Fruit fly (Drosophila melanogaster): Measurements from ENCODE around the gene CG7148.

The CG7148 gene

DNA sequence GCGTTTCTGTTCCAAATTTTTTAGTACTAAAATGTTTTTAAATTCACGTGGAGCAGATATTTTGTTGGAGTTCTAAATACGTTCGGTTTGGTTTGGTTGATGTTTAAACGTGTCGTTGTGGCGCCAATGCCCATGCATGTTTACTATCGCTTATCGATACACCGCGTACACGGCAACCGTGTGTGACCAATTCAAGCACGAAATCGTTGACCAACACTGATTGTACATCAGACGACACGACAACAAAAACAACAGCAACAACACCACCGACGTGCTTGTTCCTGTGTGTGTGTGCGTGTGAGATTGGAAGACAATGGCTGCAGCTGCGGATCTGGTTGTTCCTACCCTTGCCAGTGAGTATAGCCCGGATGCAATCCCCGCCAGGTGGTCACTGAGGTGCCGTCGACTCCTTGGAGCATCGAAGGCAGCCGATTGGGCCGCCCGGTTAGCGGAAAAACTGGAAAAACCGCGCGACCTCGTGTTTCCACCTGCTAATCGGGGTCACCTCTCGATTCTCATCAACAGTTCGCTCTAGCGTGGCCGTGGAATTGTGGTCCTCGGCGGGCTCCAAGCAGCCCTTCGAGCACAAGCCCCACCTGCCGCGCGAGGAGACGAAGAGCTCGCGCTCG lies 7.2 kb downstream of the CG7148 start, which contains the start of gene eIF2A (continued):
- TF ChIP-seq CG12744 (GFP tag; optimal IDR thresholded peaks at IDR 0.05) (peak; percentile 37), CG14667 (GFP tag; IDR thresholded peaks at IDR 0.05) (no peak), CG30431 (GFP tag; optimal IDR thresholded peaks at IDR 0.05) (no peak), Kr (GFP tag; optimal IDR thresholded peaks at IDR 0.05) (no peak), Fer1 (GFP tag; optimal IDR thresholded peaks at IDR 0.05) (peak; percentile 72), chn (GFP tag; optimal IDR thresholded peaks at IDR 0.05) (peak; percentile 54), CG8281 (tag; optimal IDR thresholded peaks at IDR 0.05) (no peak), CG18599 (GFP tag; optimal IDR thresholded peaks at IDR 0.05) (no peak), CG6791 (GFP tag; IDR thresholded peaks at IDR 0.05; ENCODE audit: partially characterized antibody) (peak; percentile 89), crc (GFP tag; optimal IDR thresholded peaks at IDR 0.05) (no peak), CG9215 (GFP tag; IDR thresholded peaks at IDR 0.05) (no peak), CG1024 (GFP tag; IDR thresholded peaks at IDR 0.05) (0 out of 2 replicates have a peak, but pooled peaks have one; percentile 29), CG11085 (GFP tag; IDR thresholded peaks at IDR 0.05) (no peak), Gsc (GFP tag; IDR thresholded peaks at IDR 0.05) (no peak), pb (GFP tag; optimal IDR thresholded peaks at IDR 0.05) (peak; percentile 34), Trl (optimal IDR thresholded peaks at IDR 0.05) (no peak), Trl (GFP tag; optimal IDR thresholded peaks at IDR 0.05) (peak; percentile 82), Dref (GFP tag; IDR thresholded peaks at IDR 0.05) (peak; percentile 99), zen (tag; optimal IDR thresholded peaks at IDR 0.05) (peak; percentile 42), luna (GFP tag; optimal IDR thresholded peaks at IDR 0.05) (peak; percentile 36), Sox100B (GFP tag; optimal IDR thresholded peaks at IDR 0.05) (no peak), CG17829 (tag; optimal IDR thresholded peaks at IDR 0.05) (peak; percentile 71), sr (GFP tag; IDR thresholded peaks at IDR 0.05) (no peak; the same call in 2 of the 3 replicates), CG1529 (GFP tag; optimal IDR thresholded peaks at IDR 0.05) (no peak), D19B (GFP tag; optimal IDR thresholded peaks at IDR 0.05) (no peak), Hr78 (GFP tag; optimal IDR thresholded peaks at IDR 0.05) (peak in 1 of 2 experiments; percentile 76), E2f1 (GFP tag; IDR thresholded peaks at IDR 0.05) (peak; percentile 33; the same call in 1 of the 2 replicates), CG32532 (GFP tag; IDR thresholded peaks at IDR 0.05) (peak; percentile 70), CG9817 (tag; optimal IDR thresholded peaks at IDR 0.05) (peak; percentile 40), CG17912 (GFP tag; optimal IDR thresholded peaks at IDR 0.05) (peak; percentile 80), CG4820 (GFP tag; optimal IDR thresholded peaks at IDR 0.05) (peak; percentile 20), CG11456 (GFP tag; IDR thresholded peaks at IDR 0.05) (peak; percentile 69; the same call in 1 of the 3 replicates), CG6175 (GFP tag; IDR thresholded peaks at IDR 0.05) (no peak), lola (GFP tag; optimal IDR thresholded peaks at IDR 0.05) (no peak), CG3838 (GFP tag; optimal IDR thresholded peaks at IDR 0.05) (no peak), CG9609 (GFP tag; optimal IDR thresholded peaks at IDR 0.05) (peak; percentile 63), ato (GFP tag; IDR thresholded peaks at IDR 0.05; ENCODE audit: partially characterized antibody) (peak; percentile 77), Lpt (GFP tag; optimal IDR thresholded peaks at IDR 0.05) (no peak), CG7271 (tag; optimal IDR thresholded peaks at IDR 0.05) (no peak), CG31441 (GFP tag; IDR thresholded peaks at IDR 0.05) (peak; percentile 24; the same call in 1 of the 2 replicates), dmrt99B (tag; optimal IDR thresholded peaks at IDR 0.05) (no peak), CG14965 (GFP tag; optimal IDR thresholded peaks at IDR 0.05; ENCODE audit: borderline replicate concordance) (no peak), CG13123 (GFP tag; optimal IDR thresholded peaks at IDR 0.05) (no peak), seq (GFP tag; IDR thresholded peaks at IDR 0.05) (no peak; the same call in 1 of the 2 replicates), CG2875 (GFP tag; optimal IDR thresholded peaks at IDR 0.05) (no peak), cwo (GFP tag; optimal IDR thresholded peaks at IDR 0.05) (peak; percentile 27), CG1647 (GFP tag; optimal IDR thresholded peaks at IDR 0.05) (peak; percentile 38), B-H1 (GFP tag; IDR thresholded peaks at IDR 0.05) (no peak), vvl (GFP tag; IDR thresholded peaks at IDR 0.05) (peak; percentile 80), HLH4C (GFP tag; IDR thresholded peaks at IDR 0.05; ENCODE audit: partially characterized antibody) (peak; percentile 71)
